Worm (Caenorhabditis elegans): ENCODE results near the gene nhr-150.

ce11 chrV:15465032-15465727, 16.1 kb downstream of the nhr-150 start, which contains the start of gene pqn-71:
- TF ChIP-seq nhr-25 (tag; optimal IDR thresholded peaks at IDR 0.05) = peak; percentile 77
- TF ChIP-seq ceh-16 (tag; optimal IDR thresholded peaks at IDR 0.05) = no peak
